Fruit fly (Drosophila melanogaster) whole organism, embryonic: ENCODE data around the gene Spps.

ENCODE experiments used
- B-H2 ChIP-seq: fragments of 200-800 bp; sonication (Bioruptor generic); optimal IDR thresholded peaks from 2 replicates; lab custom pipeline; 2018; ENCODE audit warnings: missing biosample characterization, mild to moderate bottlenecking, missing genetic modification characterization
- CG12071 ChIP-seq: fragments of 200-800 bp; sonication (Bioruptor generic); optimal IDR thresholded peaks from 3 replicates; lab custom pipeline; 2018; ENCODE audit warnings: missing biosample characterization, mild to moderate bottlenecking, missing genetic modification characterization
- CG30403 ChIP-seq: fragments of 200-800 bp; sonication (Bioruptor generic); optimal IDR thresholded peaks from 3 replicates; lab custom pipeline; 2016; ENCODE audit warnings: missing biosample characterization, missing genetic modification characterization
- CG3065 ChIP-seq: fragments of 200-800 bp; sonication (Bioruptor generic); optimal IDR thresholded peaks from 2 replicates; lab custom pipeline; 2016; ENCODE audit warnings: missing biosample characterization, missing genetic modification characterization
- CG34224 ChIP-seq: fragments of 200-800 bp; sonication (Bioruptor generic); IDR thresholded peaks from 3 replicates; pipeline ENCODE4 v1.3.6; 2022; ENCODE audit warnings: missing biosample characterization, missing genetic modification characterization; ENCODE audit not compliant: partially characterized antibody
- Vsx1 ChIP-seq: fragments of 200-800 bp; sonication (Bioruptor generic); optimal IDR thresholded peaks from 2 replicates; lab custom pipeline; 2017; ENCODE audit warnings: missing biosample characterization, mild to moderate bottlenecking, missing genetic modification characterization, missing genetic modification reagents
- btn ChIP-seq: fragments of 200-800 bp; sonication (Bioruptor generic); optimal IDR thresholded peaks from 2 replicates; lab custom pipeline; 2016; ENCODE audit warnings: missing biosample characterization, missing genetic modification characterization
- crc ChIP-seq: fragments of 200-800 bp; sonication (Bioruptor generic); optimal IDR thresholded peaks from 2 replicates; lab custom pipeline; 2016; ENCODE audit warnings: missing biosample characterization, missing genetic modification characterization
- klu ChIP-seq: fragments of 200-800 bp; sonication (Bioruptor generic); IDR thresholded peaks from 2 replicates; pipeline ENCODE4 v1.3.6; 2022; ENCODE audit warnings: missing biosample characterization, missing genetic modification characterization
- lmd ChIP-seq: fragments of 200-800 bp; sonication (Bioruptor generic); IDR thresholded peaks from 2 replicates; pipeline ENCODE4 v1.3.6; 2022; ENCODE audit warnings: missing biosample characterization, missing genetic modification characterization
- sc ChIP-seq, 3 experiments: fragments of >200 bp in 2 of 3; fragments of 200-800 bp in 1 of 3; sonication (Bioruptor generic) in 1 of 3; optimal IDR thresholded peaks; 2 replicates in 2 of 3; 3 replicates in 1 of 3; lab custom pipeline; 2017; ENCODE audit warnings: mild to moderate bottlenecking in 1 of 3, missing biosample characterization in 1 of 3, missing genetic modification characterization in 1 of 3, missing genetic modification reagents in 1 of 3
- trem ChIP-seq: fragments of 200-800 bp; optimal IDR thresholded peaks from 3 replicates; lab custom pipeline; 2019; ENCODE audit warnings: missing biosample characterization, mild to moderate bottlenecking, missing genetic modification characterization, moderate library complexity
- unpg ChIP-seq: fragments of 200-800 bp; sonication (Bioruptor generic); optimal IDR thresholded peaks from 3 replicates; lab custom pipeline; 2018; ENCODE audit warnings: missing biosample characterization, mild to moderate bottlenecking, missing genetic modification characterization, moderate library complexity

dm6 chr3R:24234162-24234529 lies 7.4 kb upstream of the Spps start:
- no peak for TF ChIP-seq CG3065 (GFP tag; lab: Kevin White, UChicago)
- TF ChIP-seq CG34224 (GFP tag; lab: Robert Waterston, UW), result no peak
- no peak for TF ChIP-seq klu
- TF ChIP-seq CG12071 (GFP tag; lab: Kevin White, UChicago), result no peak
- TF ChIP-seq CG30403 (GFP tag; lab: Kevin White, UChicago), result no peak
- no peak for TF ChIP-seq sc (optimal IDR thresholded peaks at IDR 0.05; lab: Kevin White, UChicago)
- no peak for TF ChIP-seq sc (GFP tag; optimal IDR thresholded peaks at IDR 0.05; lab: Kevin White, UChicago)
- TF ChIP-seq btn, result no peak
- no peak for TF ChIP-seq crc (GFP tag; lab: Kevin White, UChicago)
- no peak for TF ChIP-seq trem (tag; lab: Kevin White, UChicago)
- TF ChIP-seq lmd (GFP tag; lab: Robert Waterston, UW), result no peak
- no peak for TF ChIP-seq Vsx1 (GFP tag; lab: Kevin White, UChicago)
- TF ChIP-seq B-H2 (GFP tag; lab: Kevin White, UChicago), result no peak
- no peak for TF ChIP-seq unpg (GFP tag; lab: Kevin White, UChicago)
